Worm (Caenorhabditis elegans): ENCODE data around the gene AH9.6.

The AH9.6 gene

DNA sequence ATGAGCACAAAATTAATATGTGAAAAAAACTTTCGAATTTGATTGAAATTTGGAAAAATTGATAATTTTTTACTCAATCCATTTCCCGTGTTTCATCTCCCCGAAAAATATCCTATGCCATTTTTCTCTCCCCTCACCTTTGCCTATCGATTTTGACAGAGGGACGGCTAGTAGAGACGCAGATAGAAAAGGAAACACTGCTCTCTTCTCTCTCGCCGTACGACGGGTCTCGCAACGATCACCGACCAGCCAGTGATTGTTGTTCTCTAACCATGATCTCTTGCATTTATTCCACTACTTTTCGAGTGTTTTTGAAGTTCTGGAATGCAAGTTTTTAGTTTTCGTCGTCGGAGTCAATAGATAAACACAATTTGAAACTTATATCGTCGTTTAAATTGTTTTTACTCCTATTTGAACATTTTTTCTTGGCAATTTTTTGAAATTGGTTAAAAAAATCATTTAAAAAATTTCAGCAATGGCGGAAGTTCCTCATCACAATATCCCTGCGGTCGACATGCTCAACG is 30.4 kb downstream of the AH9.6 start, which contains the start of gene vha-15 (continued):
- TF ChIP-seq C06A6.2 (GFP tag; conservative IDR thresholded peaks at IDR 0.05) (no peak), Y79H2A.3 (GFP tag; conservative IDR thresholded peaks at IDR 0.05) (no peak), zfh-2 (GFP tag; conservative IDR thresholded peaks at IDR 0.05) (no peak), lin-54 (GFP tag; optimal IDR thresholded peaks at IDR 0.05) (no peak), ceh-79 (tag; optimal IDR thresholded peaks at IDR 0.05) (no peak), Y56A3A.18 (GFP tag; IDR thresholded peaks at IDR 0.05) (0 out of 2 replicates have a peak, but pooled peaks have one; percentile 45), unc-130 (GFP tag; optimal IDR thresholded peaks at IDR 0.05) (no peak), nhr-80 (tag; optimal IDR thresholded peaks at IDR 0.05) (peak; percentile 69), ccch-3 (GFP tag; optimal IDR thresholded peaks at IDR 0.05) (no peak), xnd-1 (tag; optimal IDR thresholded peaks at IDR 0.05) (no peak), F23B12.7 (tag; optimal IDR thresholded peaks at IDR 0.05; ENCODE audit: insufficient read depth) (no peak), egl-44 (GFP tag; IDR thresholded peaks at IDR 0.05) (no peak), madf-6 (GFP tag; IDR thresholded peaks at IDR 0.05) (0 out of 2 replicates have a peak, but pooled peaks have one; percentile 14), rcor-1 (GFP tag; IDR thresholded peaks at IDR 0.05) (no peak), nhr-179 (tag; optimal IDR thresholded peaks at IDR 0.05) (no peak), madf-10 (tag; optimal IDR thresholded peaks at IDR 0.05) (peak; percentile 30), ZK185.1 (tag; optimal IDR thresholded peaks at IDR 0.05; ENCODE audit: poor library complexity, severe bottlenecking) (peak; percentile 26), K12H6.12 (tag; optimal IDR thresholded peaks at IDR 0.05) (no peak), aptf-2 (GFP tag; conservative IDR thresholded peaks at IDR 0.05) (no peak), hlh-26 (GFP tag; conservative IDR thresholded peaks at IDR 0.05) (no peak), ztf-6 (GFP tag; IDR thresholded peaks at IDR 0.05) (no peak), hlh-12 (tag; optimal IDR thresholded peaks at IDR 0.05) (no peak), F57A8.1 (GFP tag; optimal IDR thresholded peaks at IDR 0.05) (no peak), hmg-1.2 (GFP tag; IDR thresholded peaks at IDR 0.05) (peak; percentile 82), ets-4 (GFP tag; optimal IDR thresholded peaks at IDR 0.05) (no peak), chd-7 (tag; optimal IDR thresholded peaks at IDR 0.05) (no peak), fkh-3 (tag; optimal IDR thresholded peaks at IDR 0.05) (no peak), mcd-1 (GFP tag; IDR thresholded peaks at IDR 0.05) (no peak), T07F8.4 (tag; optimal IDR thresholded peaks at IDR 0.05) (no peak), sptf-2 (GFP tag; optimal IDR thresholded peaks at IDR 0.05) (no peak), gei-17 (GFP tag; optimal IDR thresholded peaks at IDR 0.05) (no peak), Y95B8A.8 (GFP tag; IDR thresholded peaks at IDR 0.05) (no peak), ztf-25 (GFP tag; IDR thresholded peaks at IDR 0.05) (no peak), nfya-1 (tag; optimal IDR thresholded peaks at IDR 0.05; ENCODE audit: borderline replicate concordance, insufficient read depth) (no peak), snpc-4 (GFP tag; optimal IDR thresholded peaks at IDR 0.05) (no peak), snpc-4 (tag; optimal IDR thresholded peaks at IDR 0.05) (peak in 1 of 4 experiments; percentile 59), madf-8 (GFP tag; conservative IDR thresholded peaks at IDR 0.05) (no peak), tlf-1 (GFP tag; optimal IDR thresholded peaks at IDR 0.05) (no peak), attf-3 (GFP tag; conservative IDR thresholded peaks at IDR 0.05) (no peak), snpc-1.3 (tag; optimal IDR thresholded peaks at IDR 0.05; ENCODE audit: insufficient read depth) (no peak), bed-1 (GFP tag; IDR thresholded peaks at IDR 0.05) (no peak), aptf-3 (GFP tag; IDR thresholded peaks at IDR 0.05) (no peak), B0261.1 (tag; optimal IDR thresholded peaks at IDR 0.05) (no peak), egrh-3 (GFP tag; IDR thresholded peaks at IDR 0.05) (no peak), lin-35 (GFP tag; optimal IDR thresholded peaks at IDR 0.05) (peak in 1 of 3 experiments; percentile 57), attf-5 (GFP tag; optimal IDR thresholded peaks at IDR 0.05) (peak; percentile 58), pbrm-1 (GFP tag; IDR thresholded peaks at IDR 0.05) (peak; percentile 30; the same call in 1 of the 2 replicates), akir-1 (GFP tag; optimal IDR thresholded peaks at IDR 0.05) (no peak), sdz-38 (tag; optimal IDR thresholded peaks at IDR 0.05) (no peak)
